Fruit fly (Drosophila melanogaster): ENCODE data around the gene modSP.

- TF ChIP-seq CG10654 (GFP tag; optimal IDR thresholded peaks at IDR 0.05) (no peak), CG30020 (tag; optimal IDR thresholded peaks at IDR 0.05) (no peak)
Measured at dm6 chr3R:16617650-16618049, 37.8 kb downstream of the modSP start, which contains the start of gene CG17560.
